Worm (Caenorhabditis elegans) whole organism, midembryonic: ENCODE results near the gene ada-2.

ENCODE experiments used
- T22C8.4 ChIP-seq: fragments of 200-800 bp; sonication (Bioruptor generic); IDR thresholded peaks from 2 replicates; pipeline ENCODE4 v1.3.6; 2022; ENCODE audit warnings: missing genetic modification characterization, missing compliant biosample characterization
- cog-1 ChIP-seq: sonication (generic microtip); optimal IDR thresholded peaks from 2 replicates; lab custom pipeline; 2016; ENCODE audit warnings: missing genetic modification characterization, missing compliant biosample characterization
- flt-1 ChIP-seq: fragments of 200-800 bp; sonication (Bioruptor generic); IDR thresholded peaks from 2 replicates; pipeline ENCODE4 v1.3.6; 2022; ENCODE audit warnings: missing genetic modification characterization, missing compliant biosample characterization
- klf-2 ChIP-seq: fragments of 200-800 bp; sonication (Bioruptor generic); conservative IDR thresholded peaks from 2 replicates; pipeline ENCODE4 v1.3.6; 2022; ENCODE audit warnings: missing genetic modification reagents, missing genetic modification characterization, missing compliant biosample characterization
- med-1 ChIP-seq: sonication (generic microtip); optimal IDR thresholded peaks from 2 replicates; lab custom pipeline; 2017; ENCODE audit warnings: missing genetic modification characterization, mild to moderate bottlenecking, missing compliant biosample characterization, antibody characterized with exemption, missing genetic modification reagents; ENCODE audit not compliant: insufficient read depth
- ref-1 ChIP-seq: fragments of 200-800 bp; sonication (Bioruptor generic); conservative IDR thresholded peaks from 2 replicates; pipeline ENCODE4 v1.3.6; 2022; ENCODE audit warnings: missing genetic modification reagents, missing genetic modification characterization, missing compliant biosample characterization
- tab-1 ChIP-seq: fragments of 200-800 bp; sonication (Bioruptor generic); IDR thresholded peaks from 2 replicates; pipeline ENCODE4 v1.3.6; 2022; ENCODE audit warnings: missing genetic modification characterization, missing compliant biosample characterization
- ztf-23 ChIP-seq: fragments of 200-800 bp; sonication (Bioruptor generic); IDR thresholded peaks from 2 replicates; pipeline ENCODE4 v1.3.6; 2022; ENCODE audit warnings: missing genetic modification reagents, missing genetic modification characterization, missing compliant biosample characterization
- ztf-29 ChIP-seq: fragments of 200-800 bp; sonication (Bioruptor generic); IDR thresholded peaks from 2 replicates; pipeline ENCODE4 v1.3.6; 2022; ENCODE audit warnings: missing genetic modification reagents, missing genetic modification characterization, missing compliant biosample characterization

ada-2 gene

DNA sequence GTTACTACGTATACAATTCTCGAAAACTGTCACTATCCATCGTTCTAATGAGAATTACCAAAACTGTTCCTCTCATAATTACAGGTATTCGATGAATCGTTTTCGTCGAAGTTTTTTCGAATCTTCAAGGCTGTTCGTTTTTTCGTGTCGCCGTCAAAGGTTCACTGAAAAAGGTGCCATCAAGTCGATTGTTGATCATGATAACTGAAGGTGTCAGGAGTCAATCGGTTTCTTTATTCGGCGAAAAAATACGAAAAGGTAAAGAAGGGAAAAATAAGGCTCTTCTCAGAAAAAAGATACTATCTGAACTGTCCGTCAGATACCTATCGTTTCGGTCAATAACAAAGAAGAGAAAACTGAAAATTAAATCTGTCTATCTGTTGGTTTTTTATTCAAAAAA, 13.3 kb upstream of the ada-2 start:
- TF ChIP-seq ztf-29, result no peak
- no peak for TF ChIP-seq T22C8.4 (GFP tag; lab: Robert Waterston, UW)
- no peak for TF ChIP-seq klf-2 (GFP tag; lab: Robert Waterston, UW)
- TF ChIP-seq ref-1 (GFP tag; lab: Robert Waterston, UW), result no peak
- TF ChIP-seq ztf-23, result no peak
- TF ChIP-seq cog-1, result no peak
- no peak for TF ChIP-seq med-1
- no peak for TF ChIP-seq tab-1 (GFP tag; lab: Robert Waterston, UW)
- TF ChIP-seq flt-1 (GFP tag; lab: Robert Waterston, UW), result no peak

DNA sequence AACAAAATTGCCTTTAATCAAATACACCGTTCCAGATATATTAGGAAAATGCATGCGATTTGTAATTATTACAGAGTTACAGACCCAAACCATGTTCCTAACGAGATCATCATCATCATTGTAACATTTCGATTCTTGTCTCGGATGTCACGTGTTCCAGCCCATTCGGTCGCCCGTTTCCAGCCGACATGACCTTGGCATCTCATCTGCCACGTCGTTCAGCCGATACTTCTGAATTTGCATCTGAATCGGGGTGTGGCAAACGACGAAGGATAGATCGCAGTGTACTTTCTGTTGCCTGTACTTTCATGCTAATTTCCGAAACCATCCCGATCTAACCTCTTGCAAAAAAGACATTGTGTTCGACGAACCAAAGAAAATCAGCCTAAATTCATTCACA, 12.4 kb upstream of the ada-2 start:
- no peak for TF ChIP-seq med-1
- TF ChIP-seq flt-1 (GFP tag; lab: Robert Waterston, UW), result no peak
- no peak for TF ChIP-seq ztf-29
- TF ChIP-seq ztf-23, result no peak
- TF ChIP-seq T22C8.4 (GFP tag; lab: Robert Waterston, UW), result no peak
- TF ChIP-seq tab-1 (GFP tag; lab: Robert Waterston, UW), result no peak
- TF ChIP-seq klf-2 (GFP tag; lab: Robert Waterston, UW), result no peak
- TF ChIP-seq ref-1 (GFP tag; lab: Robert Waterston, UW), result no peak
- no peak for TF ChIP-seq cog-1

DNA sequence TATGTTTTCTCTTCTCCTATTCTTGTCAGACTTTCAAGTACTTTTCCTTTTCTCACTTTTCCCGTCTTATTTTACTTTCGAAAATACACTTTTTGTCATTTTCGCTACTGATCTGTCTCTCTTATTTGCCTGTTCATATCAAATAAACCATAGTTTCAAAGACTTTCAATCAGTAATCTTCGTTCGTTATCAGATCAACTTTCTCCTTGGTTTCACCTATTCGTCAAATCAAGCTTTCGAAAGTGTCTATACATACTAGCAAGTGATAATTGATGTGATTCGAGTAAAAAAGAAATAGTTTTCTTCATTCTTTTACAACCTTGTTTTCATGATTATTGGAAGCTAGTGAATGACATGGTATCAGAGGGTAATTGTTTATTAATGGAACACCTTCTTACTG, 9.3 kb upstream of the ada-2 start:
- TF ChIP-seq ref-1 (GFP tag; lab: Robert Waterston, UW) (no peak), tab-1 (GFP tag; lab: Robert Waterston, UW) (no peak), ztf-23 (no peak), med-1 (no peak), flt-1 (GFP tag; lab: Robert Waterston, UW) (no peak), T22C8.4 (GFP tag; lab: Robert Waterston, UW) (no peak), klf-2 (GFP tag; lab: Robert Waterston, UW) (no peak), ztf-29 (no peak), cog-1 (no peak)

ce11 chrII:7245576-7245975, 6.5 kb upstream of the ada-2 start, which contains the start of gene skpo-3:
Gene skpo-3 (plus strand): TSS chrII:7245876.
- no peak for TF ChIP-seq ztf-23
- TF ChIP-seq ztf-29, result no peak
- no peak for TF ChIP-seq ref-1 (GFP tag; lab: Robert Waterston, UW)
- no peak for TF ChIP-seq cog-1
- no peak for TF ChIP-seq T22C8.4 (GFP tag; lab: Robert Waterston, UW)
- no peak for TF ChIP-seq flt-1 (GFP tag; lab: Robert Waterston, UW)
- TF ChIP-seq klf-2 (GFP tag; lab: Robert Waterston, UW), result no peak
- no peak for TF ChIP-seq med-1
- TF ChIP-seq tab-1 (GFP tag; lab: Robert Waterston, UW), result no peak

DNA sequence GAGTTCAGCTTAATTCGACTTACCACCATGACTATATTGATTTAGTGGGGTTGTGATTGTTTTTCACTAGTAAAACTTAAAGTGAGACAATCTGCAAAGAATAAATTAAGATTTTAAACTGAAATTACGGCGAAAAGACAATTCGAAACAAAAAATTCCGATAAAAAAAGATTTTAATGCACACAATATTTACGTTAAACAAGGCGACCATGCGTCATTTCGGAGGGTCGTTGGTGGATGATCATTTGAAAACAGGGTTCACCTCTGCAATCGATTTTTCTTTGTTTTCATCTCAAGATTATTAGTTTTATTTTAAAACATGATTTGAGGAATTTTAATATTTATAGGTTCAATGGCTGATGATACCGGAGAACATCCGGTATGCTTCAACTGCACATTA, 1.0 kb downstream of the ada-2 start, which contains the start of gene lsm-4:
Gene lsm-4 (minus strand): TSS at position 91 of the 400 bp plus-strand sequence.
- TF ChIP-seq ztf-29 (no peak), ref-1 (GFP tag; lab: Robert Waterston, UW) (no peak), tab-1 (GFP tag; lab: Robert Waterston, UW) (no peak), flt-1 (GFP tag; lab: Robert Waterston, UW) (no peak), T22C8.4 (GFP tag; lab: Robert Waterston, UW) (no peak), ztf-23 (no peak), klf-2 (GFP tag; lab: Robert Waterston, UW) (no peak), med-1 (no peak), cog-1 (no peak)

- TF ChIP-seq flt-1 (GFP tag; lab: Robert Waterston, UW) (no peak), klf-2 (GFP tag; lab: Robert Waterston, UW) (no peak), tab-1 (GFP tag; lab: Robert Waterston, UW) (no peak), cog-1 (no peak), ztf-29 (no peak)
Measured at ce11 chrII:7255614-7256162, 3.6 kb downstream of the ada-2 start, which contains the start of gene F32A5.8. Gene F32A5.8 (plus strand): TSS chrII:7256112.

- TF ChIP-seq ztf-29 (no peak), med-1 (no peak), ztf-23 (no peak), cog-1 (no peak), flt-1 (GFP tag; lab: Robert Waterston, UW) (no peak), T22C8.4 (GFP tag; lab: Robert Waterston, UW) (no peak)
Measured at ce11 chrII:7261854-7262253, 9.8 kb downstream of the ada-2 start, which contains the start of gene C30G12.4. Gene C30G12.4 (plus strand): TSS chrII:7262154.

ce11 chrII:7264675-7265074, 12.6 kb downstream of the ada-2 start:
- TF ChIP-seq med-1 (no peak), tab-1 (GFP tag; lab: Robert Waterston, UW) (no peak), ztf-29 (no peak), cog-1 (no peak), T22C8.4 (GFP tag; lab: Robert Waterston, UW) (no peak), klf-2 (GFP tag; lab: Robert Waterston, UW) (no peak), ztf-23 (no peak), ref-1 (GFP tag; lab: Robert Waterston, UW) (no peak), flt-1 (GFP tag; lab: Robert Waterston, UW) (no peak)

- TF ChIP-seq cog-1 (no peak), med-1 (no peak), T22C8.4 (GFP tag; lab: Robert Waterston, UW) (no peak), ref-1 (GFP tag; lab: Robert Waterston, UW) (no peak), ztf-29 (no peak), flt-1 (GFP tag; lab: Robert Waterston, UW) (no peak), ztf-23 (no peak)
Measured at ce11 chrII:7269783-7270182, 17.7 kb downstream of the ada-2 start.

ce11 chrII:7272513-7272912, 20.5 kb downstream of the ada-2 start:
- TF ChIP-seq ref-1 (GFP tag; lab: Robert Waterston, UW) (no peak), ztf-23 (no peak), flt-1 (GFP tag; lab: Robert Waterston, UW) (no peak), ztf-29 (no peak), T22C8.4 (GFP tag; lab: Robert Waterston, UW) (no peak), tab-1 (GFP tag; lab: Robert Waterston, UW) (no peak), cog-1 (no peak), med-1 (no peak)
